Fruit fly (Drosophila melanogaster): Measurements from ENCODE around the gene ova.
A peak's percentile ranks its signal among the peaks of the same experiment; 100 is the strongest.

ova gene

dm6 chr2L:10259960-10260749, 28.7 kb upstream of the ova start:
- TF ChIP-seq CG17801 (GFP tag; optimal IDR thresholded peaks at IDR 0.05; ENCODE audit: partially characterized antibody) = no peak

- TF ChIP-seq CG17801 (GFP tag; optimal IDR thresholded peaks at IDR 0.05; ENCODE audit: partially characterized antibody) = peak; percentile 11
These were observed 24.2 kb upstream of the ova start, which contains the start of gene CG5676 for dm6 chr2L:10255725-10256158. Gene CG5676, minus strand, starts transcription at chr2L:10255891.

- TF ChIP-seq CG17801 (GFP tag; optimal IDR thresholded peaks at IDR 0.05; ENCODE audit: partially characterized antibody) = no peak
These were observed 20.1 kb upstream of the ova start, which contains the start of gene Ror for dm6 chr2L:10251592-10251991. Gene Ror, plus strand, starts transcription at chr2L:10251843.

dm6 chr2L:10250441-10250847, 19.0 kb upstream of the ova start, which contains the start of the genes bsk and CG31717:
Gene bsk, minus strand, starts transcription at chr2L:10250501.
Gene CG31717, plus strand, starts transcription at chr2L:10250737.
- peak; percentile 51 for TF ChIP-seq CG17801 (GFP tag; optimal IDR thresholded peaks at IDR 0.05; ENCODE audit: partially characterized antibody)

- no peak for TF ChIP-seq CG17801 (GFP tag; optimal IDR thresholded peaks at IDR 0.05; ENCODE audit: partially characterized antibody)
These were observed 18.2 kb upstream of the ova start for dm6 chr2L:10249655-10250202.

dm6 chr2L:10246785-10247190, 15.3 kb upstream of the ova start, which contains the start of gene chico:
Gene chico, minus strand, starts transcription at chr2L:10247078.
- TF ChIP-seq CG17801 (GFP tag; optimal IDR thresholded peaks at IDR 0.05; ENCODE audit: partially characterized antibody) = no peak

dm6 chr2L:10238726-10239652, 7.5 kb upstream of the ova start, which contains the start of gene me31B:
Gene me31B, plus strand, starts transcription at chr2L:10239341.
- peak; percentile 26 for TF ChIP-seq CG17801 (GFP tag; optimal IDR thresholded peaks at IDR 0.05; ENCODE audit: partially characterized antibody)

- TF ChIP-seq CG17801 (GFP tag; optimal IDR thresholded peaks at IDR 0.05; ENCODE audit: partially characterized antibody) = no peak
These were observed 6.4 kb upstream of the ova start, which contains the start of gene mthl15 for dm6 chr2L:10237725-10238446. Gene mthl15, minus strand, starts transcription at chr2L:10238317.

dm6 chr2L:10232827-10233226, 1.3 kb upstream of the ova start:
- no peak for TF ChIP-seq CG17801 (GFP tag; optimal IDR thresholded peaks at IDR 0.05; ENCODE audit: partially characterized antibody)

- TF ChIP-seq CG17801 (GFP tag; optimal IDR thresholded peaks at IDR 0.05; ENCODE audit: partially characterized antibody) = no peak
These were observed 792 bp upstream of the ova start, which contains the start of gene eEF1delta for dm6 chr2L:10232152-10232816. Gene eEF1delta, plus strand, starts transcription at chr2L:10232507.

dm6 chr2L:10231092-10231494, 399 bp downstream of the ova start:
- no peak for TF ChIP-seq CG17801 (GFP tag; optimal IDR thresholded peaks at IDR 0.05; ENCODE audit: partially characterized antibody)

- no peak for TF ChIP-seq CG17801 (GFP tag; optimal IDR thresholded peaks at IDR 0.05; ENCODE audit: partially characterized antibody)
These were observed 1.0 kb downstream of the ova start for dm6 chr2L:10230455-10230854.

- no peak for TF ChIP-seq CG17801 (GFP tag; optimal IDR thresholded peaks at IDR 0.05; ENCODE audit: partially characterized antibody)
These were observed 4.6 kb downstream of the ova start, which contains the start of gene CG5708 for dm6 chr2L:10226724-10227407. Gene CG5708, minus strand, starts transcription at chr2L:10226808.

Measured in ovary, adult (tissue).